Fruit fly (Drosophila melanogaster) whole organism, embryonic: Measurements from ENCODE around the gene CG33203.

Experiments used
- ATbp ChIP-seq: fragments of 200-800 bp; sonication (Bioruptor generic); optimal IDR thresholded peaks from 2 replicates; lab custom pipeline; 2017; ENCODE audit warnings: missing biosample characterization, mild to moderate bottlenecking, missing genetic modification characterization, missing genetic modification reagents
- Antp ChIP-seq: fragments of 200-800 bp; sonication (Bioruptor generic); optimal IDR thresholded peaks from 3 replicates; lab custom pipeline; 2016; ENCODE audit warnings: missing biosample characterization, missing genetic modification characterization
- B-H2 ChIP-seq: fragments of 200-800 bp; sonication (Bioruptor generic); optimal IDR thresholded peaks from 2 replicates; lab custom pipeline; 2018; ENCODE audit warnings: missing biosample characterization, mild to moderate bottlenecking, missing genetic modification characterization
- BtbVII ChIP-seq: fragments of 200-800 bp; sonication (Bioruptor generic); optimal IDR thresholded peaks from 3 replicates; lab custom pipeline; 2017; ENCODE audit warnings: missing biosample characterization, mild to moderate bottlenecking, missing genetic modification characterization
- CG12104 ChIP-seq: fragments of 200-800 bp; sonication (Bioruptor generic); optimal IDR thresholded peaks from 3 replicates; lab custom pipeline; 2016; ENCODE audit warnings: missing biosample characterization, missing genetic modification characterization
- CG12155 ChIP-seq: fragments of 200-800 bp; sonication (Bioruptor generic); optimal IDR thresholded peaks from 3 replicates; lab custom pipeline; 2016; ENCODE audit warnings: missing biosample characterization, missing genetic modification characterization
- CG15479 ChIP-seq: fragments of 200-800 bp; sonication (Bioruptor generic); optimal IDR thresholded peaks from 3 replicates; lab custom pipeline; 2019; ENCODE audit warnings: missing biosample characterization, mild to moderate bottlenecking, missing genetic modification characterization, moderate library complexity
- CG1603 ChIP-seq: fragments of 200-800 bp; sonication (Bioruptor generic); optimal IDR thresholded peaks from 2 replicates; lab custom pipeline; 2019; ENCODE audit warnings: missing biosample characterization, mild to moderate bottlenecking, missing genetic modification characterization, moderate library complexity
- CG17802 ChIP-seq: fragments of 200-800 bp; sonication (Bioruptor generic); optimal IDR thresholded peaks from 2 replicates; lab custom pipeline; 2018; ENCODE audit warnings: missing biosample characterization, mild to moderate bottlenecking, missing genetic modification characterization, moderate library complexity
- CG2678 ChIP-seq: fragments of 200-800 bp; sonication (Bioruptor generic); optimal IDR thresholded peaks from 3 replicates; lab custom pipeline; 2019; ENCODE audit warnings: missing biosample characterization, mild to moderate bottlenecking, missing genetic modification characterization, moderate library complexity
- CG31224 ChIP-seq: fragments of 200-800 bp; sonication (Bioruptor generic); IDR thresholded peaks from 2 replicates; pipeline ENCODE4 v1.3.6; 2022; ENCODE audit warnings: missing biosample characterization, missing genetic modification characterization
- CG31365 ChIP-seq: fragments of 200-800 bp; sonication (Bioruptor generic); optimal IDR thresholded peaks from 2 replicates; lab custom pipeline; 2018; ENCODE audit warnings: missing biosample characterization, mild to moderate bottlenecking, missing genetic modification characterization
- CG3281 ChIP-seq: fragments of 200-800 bp; sonication (Bioruptor generic); optimal IDR thresholded peaks from 3 replicates; lab custom pipeline; 2017; ENCODE audit warnings: missing biosample characterization, mild to moderate bottlenecking, missing genetic modification characterization
- CG42726 ChIP-seq: fragments of 200-800 bp; sonication (Bioruptor generic); IDR thresholded peaks from 2 replicates; pipeline ENCODE4 v1.3.6; 2022; ENCODE audit warnings: missing biosample characterization, missing genetic modification characterization; ENCODE audit not compliant: partially characterized antibody
- CG4404 ChIP-seq: fragments of 200-800 bp; sonication (Bioruptor generic); IDR thresholded peaks from 2 replicates; pipeline ENCODE4 v1.3.6; 2022; ENCODE audit warnings: missing biosample characterization, missing genetic modification characterization
- CG4730 ChIP-seq: fragments of 200-800 bp; sonication (Bioruptor generic); IDR thresholded peaks from 2 replicates; pipeline ENCODE4 v1.3.6; 2022; ENCODE audit warnings: missing biosample characterization, missing genetic modification characterization
- CG7271 ChIP-seq: fragments of 200-800 bp; sonication (Bioruptor generic); optimal IDR thresholded peaks from 2 replicates; lab custom pipeline; 2018; ENCODE audit warnings: missing biosample characterization, mild to moderate bottlenecking, missing genetic modification characterization, moderate library complexity
- CG7928 ChIP-seq: fragments of 200-800 bp; sonication (Bioruptor generic); optimal IDR thresholded peaks from 2 replicates; lab custom pipeline; 2017; ENCODE audit warnings: missing biosample characterization, mild to moderate bottlenecking, missing genetic modification characterization
- CG8924 ChIP-seq: fragments of 200-800 bp; optimal IDR thresholded peaks from 3 replicates; lab custom pipeline; 2019; ENCODE audit warnings: missing biosample characterization, mild to moderate bottlenecking, missing genetic modification characterization, moderate library complexity
- Dek ChIP-seq: fragments of 200-800 bp; sonication (Bioruptor generic); optimal IDR thresholded peaks from 3 replicates; lab custom pipeline; 2019; ENCODE audit warnings: missing biosample characterization, mild to moderate bottlenecking, missing genetic modification characterization, moderate library complexity
- Dfd ChIP-seq, 2 experiments: fragments of >200 bp; optimal IDR thresholded peaks; 2 replicates each; lab custom pipeline; 2017; ENCODE audit warnings: missing biosample characterization in 2 of 2, missing genetic modification characterization in 2 of 2
- Ets97D ChIP-seq: fragments of 200-800 bp; sonication (Bioruptor generic); optimal IDR thresholded peaks from 3 replicates; lab custom pipeline; 2016; ENCODE audit warnings: missing biosample characterization, missing genetic modification characterization
- Jarid2 ChIP-seq: fragments of 200-800 bp; sonication (Bioruptor generic); optimal IDR thresholded peaks from 3 replicates; lab custom pipeline; 2017; ENCODE audit warnings: mild to moderate bottlenecking, missing biosample characterization, missing genetic modification reagents, missing genetic modification characterization
- MESR4 ChIP-seq: fragments of 200-800 bp; sonication (Bioruptor generic); optimal IDR thresholded peaks from 2 replicates; lab custom pipeline; 2018; ENCODE audit warnings: missing biosample characterization, mild to moderate bottlenecking, missing genetic modification characterization, moderate library complexity
- NC2β ChIP-seq: fragments of 200-800 bp; sonication (Bioruptor generic); optimal IDR thresholded peaks from 2 replicates; lab custom pipeline; 2016; ENCODE audit warnings: missing biosample characterization, missing genetic modification characterization
- Rfx ChIP-seq: fragments of 200-800 bp; sonication (Bioruptor generic); IDR thresholded peaks from 2 replicates; pipeline ENCODE4 v1.3.6; 2022; ENCODE audit warnings: missing biosample characterization, missing genetic modification characterization
- Scr ChIP-seq: fragments of 200-800 bp; sonication (Bioruptor generic); IDR thresholded peaks from 2 replicates; pipeline ENCODE4 v1.3.6; 2022; ENCODE audit warnings: missing biosample characterization, missing genetic modification characterization; ENCODE audit not compliant: partially characterized antibody
- Sox100B ChIP-seq: fragments of 200-800 bp; sonication (Bioruptor generic); optimal IDR thresholded peaks from 3 replicates; lab custom pipeline; 2018; ENCODE audit warnings: missing biosample characterization, mild to moderate bottlenecking, missing genetic modification characterization
- Ssrp ChIP-seq: fragments of 200-800 bp; sonication (Bioruptor generic); optimal IDR thresholded peaks from 2 replicates; lab custom pipeline; 2018; ENCODE audit warnings: missing biosample characterization, mild to moderate bottlenecking, missing genetic modification characterization, moderate library complexity
- ap ChIP-seq: fragments of 200-800 bp; sonication (Bioruptor generic); IDR thresholded peaks from 2 replicates; pipeline ENCODE4 v1.3.6; 2022; ENCODE audit warnings: missing biosample characterization, missing genetic modification characterization
- br ChIP-seq: fragments of >200 bp; optimal IDR thresholded peaks from 2 replicates; lab custom pipeline; 2017
- cg ChIP-seq: fragments of 200-800 bp; sonication (Bioruptor generic); optimal IDR thresholded peaks from 3 replicates; lab custom pipeline; 2019; ENCODE audit warnings: missing biosample characterization, mild to moderate bottlenecking, missing genetic modification characterization, moderate library complexity
- dmrt99B ChIP-seq: fragments of 200-800 bp; sonication (Bioruptor generic); optimal IDR thresholded peaks from 2 replicates; lab custom pipeline; 2018; ENCODE audit warnings: missing biosample characterization, mild to moderate bottlenecking, missing genetic modification characterization, moderate library complexity
- gcm2 ChIP-seq: fragments of 200-800 bp; sonication (Bioruptor generic); optimal IDR thresholded peaks from 2 replicates; lab custom pipeline; 2016; ENCODE audit warnings: missing biosample characterization, missing genetic modification characterization
- gro ChIP-seq: fragments of 200-800 bp; sonication (Bioruptor generic); optimal IDR thresholded peaks from 2 replicates; lab custom pipeline; 2016; ENCODE audit warnings: missing biosample characterization, missing genetic modification characterization
- h ChIP-seq: fragments of >200 bp; optimal IDR thresholded peaks from 2 replicates; lab custom pipeline; 2017
- kay ChIP-seq: fragments of 200-800 bp; sonication (Bioruptor generic); optimal IDR thresholded peaks from 2 replicates; lab custom pipeline; 2016; ENCODE audit warnings: missing biosample characterization, missing genetic modification characterization
- lab ChIP-seq: fragments of 200-800 bp; sonication (Bioruptor generic); optimal IDR thresholded peaks from 3 replicates; lab custom pipeline; 2017; ENCODE audit warnings: missing biosample characterization, missing genetic modification characterization, mild to moderate bottlenecking, moderate library complexity, missing genetic modification reagents
- nmo ChIP-seq: fragments of 200-800 bp; sonication (Bioruptor generic); optimal IDR thresholded peaks from 2 replicates; lab custom pipeline; 2018; ENCODE audit warnings: missing biosample characterization, mild to moderate bottlenecking, missing genetic modification characterization, moderate library complexity
- pan ChIP-seq, 4 experiments: fragments of >200 bp in 3 of 4; fragments of 200-800 bp in 1 of 4; sonication (Bioruptor generic) in 1 of 4; optimal IDR thresholded peaks in 3 of 4; IDR thresholded peaks in 1 of 4; 2 replicates each; pipeline versions ENCODE4 v1.3.6 to Lab custom; 2017 to 2022; ENCODE audit warnings: missing biosample characterization in 2 of 4, missing genetic modification characterization in 2 of 4, mixed read lengths in 1 of 4
- pho ChIP-seq: fragments of 200-800 bp; sonication (Bioruptor generic); optimal IDR thresholded peaks from 2 replicates; lab custom pipeline; 2016; ENCODE audit warnings: missing biosample characterization, missing genetic modification characterization
- phol ChIP-seq: fragments of 200-800 bp; sonication (Bioruptor generic); optimal IDR thresholded peaks from 3 replicates; lab custom pipeline; 2018; ENCODE audit warnings: missing biosample characterization, mild to moderate bottlenecking, missing genetic modification characterization, moderate library complexity
- prd ChIP-seq, 3 experiments: fragments of >200 bp in 2 of 3; fragments of 200-800 bp in 1 of 3; sonication (Bioruptor generic) in 1 of 3; optimal IDR thresholded peaks in 2 of 3; IDR thresholded peaks in 1 of 3; 2 replicates in 2 of 3; 3 replicates in 1 of 3; pipeline versions ENCODE4 v1.3.6 to Lab custom; 2017 to 2022; ENCODE audit warnings: missing biosample characterization in 1 of 3, missing genetic modification characterization in 1 of 3
- seq ChIP-seq: fragments of 200-800 bp; sonication (Bioruptor generic); IDR thresholded peaks from 2 replicates; pipeline ENCODE4 v1.3.6; 2022; ENCODE audit warnings: missing biosample characterization, missing genetic modification characterization
- tgo ChIP-seq: fragments of 200-800 bp; sonication (Bioruptor generic); IDR thresholded peaks from 3 replicates; pipeline ENCODE4 v1.3.6; 2022; ENCODE audit warnings: missing biosample characterization, missing genetic modification characterization
- unc-4 ChIP-seq: fragments of 200-800 bp; sonication (Bioruptor generic); IDR thresholded peaks from 2 replicates; pipeline ENCODE4 v1.3.6; 2022; ENCODE audit warnings: missing biosample characterization, missing genetic modification characterization; ENCODE audit not compliant: partially characterized antibody
- unpg ChIP-seq: fragments of 200-800 bp; sonication (Bioruptor generic); optimal IDR thresholded peaks from 3 replicates; lab custom pipeline; 2018; ENCODE audit warnings: missing biosample characterization, mild to moderate bottlenecking, missing genetic modification characterization, moderate library complexity
- z ChIP-seq: fragments of 200-800 bp; sonication (Bioruptor generic); IDR thresholded peaks from 3 replicates; pipeline ENCODE4 v1.3.6; 2022; ENCODE audit warnings: missing biosample characterization, missing genetic modification characterization

Gene CG33203

dm6 chr3R:28844611-28845376 is 42.7 kb downstream of the CG33203 start, which contains the start of the genes Apc and spg (continued):
- TF ChIP-seq CG15479 (GFP tag; lab: Kevin White, UChicago) (peak; percentile 89), gro (peak; percentile 38), CG7271 (no peak), prd (optimal IDR thresholded peaks at IDR 0.05; lab: Kevin White, UChicago) (no peak), prd (GFP tag; IDR thresholded peaks at IDR 0.05; lab: Robert Waterston, UW) (peak; percentile 30; the same call in 2 of the 3 replicates), gcm2 (GFP tag; lab: Kevin White, UChicago) (peak; percentile 17), h (no peak), tgo (no peak), Scr (GFP tag; lab: Robert Waterston, UW) (peak; percentile 87), z (GFP tag; lab: Robert Waterston, UW) (no peak), CG12155 (GFP tag; lab: Kevin White, UChicago) (peak; percentile 47), lab (GFP tag; lab: Kevin White, UChicago) (peak; percentile 66), kay (GFP tag; lab: Kevin White, UChicago) (no peak), seq (0 out of 2 replicates have a peak, but pooled peaks have one; percentile 40), pan (optimal IDR thresholded peaks at IDR 0.05; lab: Kevin White, UChicago) (no peak), pan (GFP tag; optimal IDR thresholded peaks at IDR 0.05 in 1 of 2, IDR thresholded peaks at IDR 0.05 in 1 of 2) (peak in 1 of 2 experiments; percentile 53), Rfx (GFP tag; lab: Robert Waterston, UW) (peak; percentile 46), nmo (GFP tag; lab: Kevin White, UChicago) (peak; percentile 71), Dfd (GFP tag; optimal IDR thresholded peaks at IDR 0.05; lab: Kevin White, UChicago) (no peak), CG8924 (tag; lab: Kevin White, UChicago) (peak; percentile 11), Sox100B (GFP tag; lab: Kevin White, UChicago) (no peak), Dek (tag; lab: Kevin White, UChicago) (peak; percentile 50), Antp (GFP tag; lab: Kevin White, UChicago) (no peak), Ssrp (tag; lab: Kevin White, UChicago) (peak; percentile 9), CG2678 (tag; lab: Kevin White, UChicago) (peak; percentile 60), NC2β (GFP tag; lab: Kevin White, UChicago) (peak; percentile 63), CG1603 (tag; lab: Kevin White, UChicago) (peak; percentile 69), ATbp (GFP tag; lab: Kevin White, UChicago) (peak; percentile 72), Jarid2 (GFP tag; lab: Kevin White, UChicago) (peak; percentile 86), B-H2 (GFP tag; lab: Kevin White, UChicago) (peak; percentile 16), CG17802 (tag; lab: Kevin White, UChicago) (no peak), cg (GFP tag; lab: Kevin White, UChicago) (no peak), CG31365 (tag; lab: Kevin White, UChicago) (peak; percentile 64), CG12104 (no peak), ap (GFP tag; lab: Robert Waterston, UW) (no peak), unc-4 (GFP tag; lab: Robert Waterston, UW) (peak; percentile 72), CG4730 (GFP tag; lab: Robert Waterston, UW) (no peak), dmrt99B (tag; lab: Kevin White, UChicago) (peak; percentile 30), BtbVII (peak; percentile 74), Ets97D (GFP tag; lab: Kevin White, UChicago) (peak; percentile 63), CG3281 (GFP tag; lab: Kevin White, UChicago) (peak; percentile 35), pho (GFP tag; lab: Kevin White, UChicago) (peak; percentile 18), CG4404 (no peak), MESR4 (peak; percentile 67), CG42726 (GFP tag; lab: Robert Waterston, UW) (peak; percentile 69), br (lab: Kevin White, UChicago) (no peak), unpg (peak; percentile 45), phol (tag; lab: Kevin White, UChicago) (peak; percentile 59), CG7928 (GFP tag; lab: Kevin White, UChicago) (no peak), CG31224 (GFP tag; lab: Robert Waterston, UW) (no peak)
